Worm (Caenorhabditis elegans) whole organism, L2 larva: ENCODE measurements around the gene clec-214.
A peak's percentile ranks its signal among the peaks of the same experiment; 100 is the strongest.

Experiments used
- Y55F3AM.14 ChIP-seq: fragments of 200-800 bp; sonication (Bioruptor generic); optimal IDR thresholded peaks from 2 replicates; lab custom pipeline; 2018; ENCODE audit warnings: mild to moderate bottlenecking, missing genetic modification characterization, missing compliant biosample characterization
- ZK546.5 ChIP-seq: sonication (generic microtip); optimal IDR thresholded peaks from 2 replicates; lab custom pipeline; 2017; ENCODE audit warnings: missing biosample characterization, missing genetic modification characterization
- ama-1 ChIP-seq: fragments of 150-350 bp; optimal IDR thresholded peaks from 2 replicates; lab custom pipeline; 2018; ENCODE audit warnings: inconsistent platforms
- ceh-16 ChIP-seq: fragments of 150-350 bp; optimal IDR thresholded peaks from 2 replicates; lab custom pipeline; 2014; ENCODE audit warnings: missing biosample characterization, missing genetic modification characterization
- gmeb-1 ChIP-seq: fragments of 150-350 bp; optimal IDR thresholded peaks from 2 replicates; lab custom pipeline; 2014; ENCODE audit warnings: missing biosample characterization, missing genetic modification characterization
- lin-39 ChIP-seq: fragments of 150-350 bp; optimal IDR thresholded peaks from 2 replicates; lab custom pipeline; 2014; ENCODE audit warnings: missing biosample characterization, missing genetic modification reagents, missing genetic modification characterization
- nhr-10 ChIP-seq: sonication (generic microtip); optimal IDR thresholded peaks from 2 replicates; lab custom pipeline; 2017; ENCODE audit warnings: missing biosample characterization, missing genetic modification characterization
- nhr-11 ChIP-seq: fragments of 150-350 bp; optimal IDR thresholded peaks from 2 replicates; lab custom pipeline; 2014; ENCODE audit warnings: missing biosample characterization, missing genetic modification characterization
- nhr-237 ChIP-seq: fragments of 150-350 bp; optimal IDR thresholded peaks from 2 replicates; lab custom pipeline; 2014; ENCODE audit warnings: missing biosample characterization, missing genetic modification characterization
- sem-4 ChIP-seq: fragments of 150-350 bp; optimal IDR thresholded peaks from 2 replicates; lab custom pipeline; 2014; ENCODE audit warnings: missing biosample characterization, missing genetic modification reagents, missing genetic modification characterization
- snpc-4 ChIP-seq: fragments of 150-350 bp; optimal IDR thresholded peaks from 2 replicates; lab custom pipeline; 2014; ENCODE audit warnings: missing biosample characterization, missing genetic modification characterization

- TF ChIP-seq ama-1 (lab: Kevin White, UChicago) (no peak), nhr-237 (tag; lab: Kevin White, UChicago) (no peak), sem-4 (tag; lab: Kevin White, UChicago) (peak; percentile 16), nhr-11 (tag; lab: Kevin White, UChicago) (no peak), lin-39 (no peak), Y55F3AM.14 (GFP tag; lab: Kevin White, UChicago) (no peak), gmeb-1 (peak; percentile 82), ZK546.5 (tag; lab: Kevin White, UChicago) (no peak), snpc-4 (tag; lab: Kevin White, UChicago) (peak; percentile 22), nhr-10 (tag; lab: Kevin White, UChicago) (no peak), ceh-16 (no peak)
These were observed 34.6 kb upstream of the clec-214 start, which contains the start of the genes snu-66 and ints-9 for ce11 chrV:7575563-7575962.
